Fruit fly (Drosophila melanogaster) whole organism, embryonic: ENCODE results near the gene CG42305.

Experiments used
- Blimp-1 ChIP-seq: fragments of 200-800 bp; sonication (Bioruptor generic); optimal IDR thresholded peaks from 3 replicates; lab custom pipeline; 2018; ENCODE audit warnings: missing biosample characterization, missing genetic modification characterization, mild to moderate bottlenecking, moderate library complexity, missing genetic modification reagents
- CG10543 ChIP-seq: fragments of 200-800 bp; sonication (Bioruptor generic); optimal IDR thresholded peaks from 3 replicates; lab custom pipeline; 2017; ENCODE audit warnings: missing biosample characterization, mild to moderate bottlenecking, missing genetic modification characterization, moderate library complexity
- CG11085 ChIP-seq: fragments of 200-800 bp; sonication (Bioruptor generic); IDR thresholded peaks from 2 replicates; pipeline ENCODE4 v1.3.6; 2022; ENCODE audit warnings: missing biosample characterization, missing genetic modification characterization
- CG12391 ChIP-seq: fragments of 200-800 bp; sonication (Bioruptor generic); optimal IDR thresholded peaks from 3 replicates; lab custom pipeline; 2018; ENCODE audit warnings: missing biosample characterization, mild to moderate bottlenecking, missing genetic modification characterization, moderate library complexity
- CG13287 ChIP-seq: fragments of 200-800 bp; sonication (Bioruptor generic); IDR thresholded peaks from 2 replicates; pipeline ENCODE4 v1.3.6; 2022; ENCODE audit warnings: missing biosample characterization, missing genetic modification characterization; ENCODE audit not compliant: partially characterized antibody
- CG13775 ChIP-seq: fragments of 200-800 bp; sonication (Bioruptor generic); optimal IDR thresholded peaks from 3 replicates; lab custom pipeline; 2017; ENCODE audit warnings: missing biosample characterization, mild to moderate bottlenecking, missing genetic modification characterization
- CG14014 ChIP-seq: fragments of 200-800 bp; sonication (Bioruptor generic); IDR thresholded peaks from 2 replicates; pipeline ENCODE4 v1.3.6; 2022; ENCODE audit warnings: missing biosample characterization, missing genetic modification characterization
- CG15269 ChIP-seq: fragments of 200-800 bp; sonication (Bioruptor generic); optimal IDR thresholded peaks from 2 replicates; lab custom pipeline; 2018; ENCODE audit warnings: missing biosample characterization, mild to moderate bottlenecking, missing genetic modification characterization, moderate library complexity
- CG1529 ChIP-seq: fragments of 200-800 bp; sonication (Bioruptor generic); optimal IDR thresholded peaks from 3 replicates; lab custom pipeline; 2018; ENCODE audit warnings: missing biosample characterization, missing genetic modification characterization
- CG15514 ChIP-seq: fragments of 200-800 bp; sonication (Bioruptor generic); optimal IDR thresholded peaks from 3 replicates; lab custom pipeline; 2017; ENCODE audit warnings: missing biosample characterization, missing genetic modification characterization, mild to moderate bottlenecking, moderate library complexity, missing genetic modification reagents
- CG17328 ChIP-seq: fragments of 200-800 bp; sonication (Bioruptor generic); IDR thresholded peaks from 2 replicates; pipeline ENCODE4 v1.3.6; 2022; ENCODE audit warnings: missing biosample characterization, missing genetic modification characterization
- CG17612 ChIP-seq: fragments of 200-800 bp; sonication (Bioruptor generic); IDR thresholded peaks from 2 replicates; pipeline ENCODE4 v1.3.6; 2022; ENCODE audit warnings: missing biosample characterization, missing genetic modification characterization
- CG42726 ChIP-seq: fragments of 200-800 bp; sonication (Bioruptor generic); IDR thresholded peaks from 2 replicates; pipeline ENCODE4 v1.3.6; 2022; ENCODE audit warnings: missing biosample characterization, missing genetic modification characterization; ENCODE audit not compliant: partially characterized antibody
- CG4707 ChIP-seq: fragments of 200-800 bp; sonication (Bioruptor generic); optimal IDR thresholded peaks from 2 replicates; lab custom pipeline; 2018; ENCODE audit warnings: missing biosample characterization, mild to moderate bottlenecking, missing genetic modification characterization, moderate library complexity
- CG5180 ChIP-seq: fragments of 200-800 bp; sonication (Bioruptor generic); optimal IDR thresholded peaks from 3 replicates; lab custom pipeline; 2017; ENCODE audit warnings: missing biosample characterization, missing genetic modification characterization, mild to moderate bottlenecking, moderate library complexity, missing genetic modification reagents
- CG6654 ChIP-seq: fragments of 200-800 bp; sonication (Bioruptor generic); optimal IDR thresholded peaks from 2 replicates; lab custom pipeline; 2017; ENCODE audit warnings: missing biosample characterization, mild to moderate bottlenecking, missing genetic modification characterization
- CG7786 ChIP-seq: fragments of 200-800 bp; sonication (Bioruptor generic); optimal IDR thresholded peaks from 2 replicates; lab custom pipeline; 2016; ENCODE audit warnings: missing biosample characterization, missing genetic modification characterization
- CG8290 ChIP-seq, 3 experiments: fragments of 200-800 bp; sonication (Bioruptor generic); optimal IDR thresholded peaks; 2 replicates each; lab custom pipeline; 2016 to 2019; ENCODE audit warnings: missing biosample characterization in 3 of 3, missing genetic modification characterization in 3 of 3, mild to moderate bottlenecking in 2 of 3, moderate library complexity in 1 of 3
- D19B ChIP-seq: fragments of 200-800 bp; sonication (Bioruptor generic); optimal IDR thresholded peaks from 2 replicates; lab custom pipeline; 2017; ENCODE audit warnings: missing biosample characterization, mild to moderate bottlenecking, missing genetic modification characterization
- Deaf1 ChIP-seq: fragments of 200-800 bp; optimal IDR thresholded peaks from 3 replicates; lab custom pipeline; 2019; ENCODE audit warnings: missing biosample characterization, mild to moderate bottlenecking, missing genetic modification characterization, moderate library complexity
- Dip3 ChIP-seq: fragments of 200-800 bp; sonication (Bioruptor generic); optimal IDR thresholded peaks from 3 replicates; lab custom pipeline; 2016; ENCODE audit warnings: missing biosample characterization, missing genetic modification characterization
- Dll ChIP-seq: fragments of 200-800 bp; sonication (Bioruptor generic); IDR thresholded peaks from 4 replicates; pipeline ENCODE4 v1.3.6; 2022; ENCODE audit warnings: missing biosample characterization, missing genetic modification characterization; ENCODE audit not compliant: partially characterized antibody
- Fer2 ChIP-seq: fragments of 200-800 bp; sonication (Bioruptor generic); optimal IDR thresholded peaks from 2 replicates; lab custom pipeline; 2018; ENCODE audit warnings: missing biosample characterization, mild to moderate bottlenecking, missing genetic modification characterization, moderate library complexity
- GATAe ChIP-seq: fragments of 200-800 bp; sonication (Bioruptor generic); conservative IDR thresholded peaks from 2 replicates; pipeline ENCODE4 v1.3.6; 2022; ENCODE audit warnings: missing biosample characterization, missing genetic modification characterization
- Hr78 ChIP-seq, 2 experiments: fragments of 200-800 bp in 1 of 2; fragments of >200 bp in 1 of 2; sonication (Bioruptor generic) in 1 of 2; optimal IDR thresholded peaks; 2 replicates each; lab custom pipeline; 2017 to 2019; ENCODE audit warnings: missing biosample characterization in 2 of 2, missing genetic modification characterization in 2 of 2, mild to moderate bottlenecking in 1 of 2, moderate library complexity in 1 of 2
- Jarid2 ChIP-seq: fragments of 200-800 bp; sonication (Bioruptor generic); optimal IDR thresholded peaks from 3 replicates; lab custom pipeline; 2017; ENCODE audit warnings: mild to moderate bottlenecking, missing biosample characterization, missing genetic modification reagents, missing genetic modification characterization
- NC2α ChIP-seq: fragments of 200-800 bp; sonication (Bioruptor generic); optimal IDR thresholded peaks from 2 replicates; lab custom pipeline; 2016; ENCODE audit warnings: missing biosample characterization, missing genetic modification characterization
- NfI ChIP-seq: fragments of 200-800 bp; sonication (Bioruptor generic); optimal IDR thresholded peaks from 3 replicates; lab custom pipeline; 2018; ENCODE audit warnings: missing biosample characterization, mild to moderate bottlenecking, missing genetic modification characterization, moderate library complexity
- Pdp1 ChIP-seq, 2 experiments: fragments of 200-800 bp; sonication (Bioruptor generic); optimal IDR thresholded peaks; 3 replicates each; lab custom pipeline; 2016; ENCODE audit warnings: missing biosample characterization in 2 of 2, missing genetic modification characterization in 2 of 2, mild to moderate bottlenecking in 1 of 2, moderate library complexity in 1 of 2
- Tbp ChIP-seq: fragments of >200 bp; optimal IDR thresholded peaks from 2 replicates; lab custom pipeline; 2018; ENCODE audit warnings: missing biosample characterization, missing genetic modification characterization
- aop ChIP-seq: fragments of 200-800 bp; sonication (Bioruptor generic); IDR thresholded peaks from 2 replicates; pipeline ENCODE4 v1.3.6; 2022; ENCODE audit warnings: missing biosample characterization, missing genetic modification characterization
- ato ChIP-seq: fragments of 200-800 bp; sonication (Bioruptor generic); IDR thresholded peaks from 2 replicates; pipeline ENCODE4 v1.3.6; 2022; ENCODE audit warnings: missing biosample characterization, missing genetic modification characterization; ENCODE audit not compliant: partially characterized antibody
- bbx ChIP-seq: fragments of 200-800 bp; sonication (Bioruptor generic); IDR thresholded peaks from 2 replicates; pipeline ENCODE4 v1.3.6; 2022; ENCODE audit warnings: missing biosample characterization, missing genetic modification characterization; ENCODE audit not compliant: partially characterized antibody
- ci ChIP-seq: fragments of 200-800 bp; sonication (Bioruptor generic); IDR thresholded peaks from 3 replicates; pipeline ENCODE4 v1.3.6; 2022; ENCODE audit warnings: missing biosample characterization, missing genetic modification characterization
- cwo ChIP-seq: fragments of 200-800 bp; sonication (Bioruptor generic); optimal IDR thresholded peaks from 3 replicates; lab custom pipeline; 2017; ENCODE audit warnings: missing biosample characterization, missing genetic modification characterization, mild to moderate bottlenecking, moderate library complexity, missing genetic modification reagents
- danr ChIP-seq: fragments of 200-800 bp; sonication (Bioruptor generic); IDR thresholded peaks from 2 replicates; pipeline ENCODE4 v1.3.6; 2022; ENCODE audit warnings: missing biosample characterization, missing genetic modification characterization
- dmrt99B ChIP-seq: fragments of 200-800 bp; sonication (Bioruptor generic); optimal IDR thresholded peaks from 2 replicates; lab custom pipeline; 2018; ENCODE audit warnings: missing biosample characterization, mild to moderate bottlenecking, missing genetic modification characterization, moderate library complexity
- ewg ChIP-seq: fragments of 200-800 bp; sonication (Bioruptor generic); optimal IDR thresholded peaks from 3 replicates; lab custom pipeline; 2017; ENCODE audit warnings: mild to moderate bottlenecking, missing biosample characterization, missing genetic modification reagents, missing genetic modification characterization
- gsb-n ChIP-seq: fragments of 200-800 bp; sonication (Bioruptor generic); optimal IDR thresholded peaks from 3 replicates; lab custom pipeline; 2018; ENCODE audit warnings: missing biosample characterization, mild to moderate bottlenecking, missing genetic modification characterization
- lbe ChIP-seq: fragments of 200-800 bp; sonication (Bioruptor generic); optimal IDR thresholded peaks from 2 replicates; lab custom pipeline; 2016; ENCODE audit warnings: missing biosample characterization, mild to moderate bottlenecking, missing genetic modification characterization
- lola ChIP-seq, 3 experiments: fragments of >200 bp in 2 of 3; fragments of 200-800 bp in 1 of 3; sonication (Bioruptor generic) in 1 of 3; optimal IDR thresholded peaks; 2 replicates each; lab custom pipeline; 2017 to 2019; ENCODE audit warnings: missing biosample characterization in 3 of 3, missing genetic modification characterization in 3 of 3, mild to moderate bottlenecking in 1 of 3, moderate library complexity in 1 of 3
- mirr ChIP-seq: fragments of 200-800 bp; sonication (Bioruptor generic); optimal IDR thresholded peaks from 3 replicates; lab custom pipeline; 2018; ENCODE audit warnings: missing biosample characterization, mild to moderate bottlenecking, missing genetic modification characterization
- mld ChIP-seq: fragments of 200-800 bp; sonication (Bioruptor generic); IDR thresholded peaks from 3 replicates; pipeline ENCODE4 v1.3.6; 2022; ENCODE audit warnings: missing biosample characterization, missing genetic modification characterization; ENCODE audit not compliant: partially characterized antibody
- nom ChIP-seq: fragments of 200-800 bp; sonication (Bioruptor generic); optimal IDR thresholded peaks from 2 replicates; lab custom pipeline; 2017; ENCODE audit warnings: missing biosample characterization, missing genetic modification characterization, mild to moderate bottlenecking, moderate library complexity, missing genetic modification reagents
- rib ChIP-seq: fragments of 200-800 bp; sonication (Bioruptor generic); IDR thresholded peaks from 2 replicates; pipeline ENCODE4 v1.3.6; 2022; ENCODE audit warnings: missing biosample characterization, missing genetic modification characterization
- seq ChIP-seq: fragments of 200-800 bp; sonication (Bioruptor generic); IDR thresholded peaks from 2 replicates; pipeline ENCODE4 v1.3.6; 2022; ENCODE audit warnings: missing biosample characterization, missing genetic modification characterization
- trem ChIP-seq: fragments of 200-800 bp; optimal IDR thresholded peaks from 3 replicates; lab custom pipeline; 2019; ENCODE audit warnings: missing biosample characterization, mild to moderate bottlenecking, missing genetic modification characterization, moderate library complexity

The CG42305 gene

dm6 chr2L:18823243-18823803, 10.9 kb downstream of the CG42305 start, which contains the start of gene Ugt36D1 (continued):
- TF ChIP-seq CG15269 (tag; lab: Kevin White, UChicago): peak; percentile 18
- no peak for TF ChIP-seq CG17612 (GFP tag; lab: Robert Waterston, UW)
- TF ChIP-seq aop (GFP tag; lab: Robert Waterston, UW): peak; percentile 67; the same call in 1 of the 2 replicates
- TF ChIP-seq Dip3: no peak
- TF ChIP-seq D19B: no peak
- no peak for TF ChIP-seq Tbp (GFP tag; lab: Kevin White, UChicago)
- peak; percentile 57 for TF ChIP-seq cwo (GFP tag; lab: Kevin White, UChicago)
- peak; percentile 13 for TF ChIP-seq ewg (GFP tag; lab: Kevin White, UChicago)
- no peak for TF ChIP-seq dmrt99B (tag; lab: Kevin White, UChicago)
- TF ChIP-seq CG4707 (GFP tag; lab: Kevin White, UChicago): no peak
- no peak for TF ChIP-seq seq (GFP tag; lab: Robert Waterston, UW)
- TF ChIP-seq CG14014: 0 out of 2 replicates have a peak, but pooled peaks have one; percentile 23
- peak; percentile 66 for TF ChIP-seq CG42726
- TF ChIP-seq Hr78 (GFP tag; optimal IDR thresholded peaks at IDR 0.05; lab: Kevin White, UChicago): no peak
- peak; percentile 72 for TF ChIP-seq Blimp-1
- TF ChIP-seq Jarid2 (GFP tag; lab: Kevin White, UChicago): peak; percentile 83
- TF ChIP-seq Dll (GFP tag; lab: Robert Waterston, UW): no peak
- peak; percentile 15 for TF ChIP-seq nom
- no peak for TF ChIP-seq Fer2
- TF ChIP-seq CG11085: no peak
- TF ChIP-seq CG15514 (GFP tag; lab: Kevin White, UChicago): peak; percentile 52
- peak; percentile 50 for TF ChIP-seq lbe (GFP tag; lab: Kevin White, UChicago)
- TF ChIP-seq CG8290 (GFP tag; optimal IDR thresholded peaks at IDR 0.05; lab: Kevin White, UChicago): no peak
- peak in 1 of 2 experiments; percentile 47 for TF ChIP-seq CG8290 (tag; optimal IDR thresholded peaks at IDR 0.05; lab: Kevin White, UChicago)
- TF ChIP-seq CG1529: no peak
- TF ChIP-seq Deaf1 (tag; lab: Kevin White, UChicago): peak; percentile 98
- TF ChIP-seq ato (GFP tag; lab: Robert Waterston, UW): no peak
- no peak for TF ChIP-seq danr (GFP tag; lab: Robert Waterston, UW)
- TF ChIP-seq GATAe (GFP tag; lab: Robert Waterston, UW): no peak
- no peak for TF ChIP-seq NC2α (GFP tag; lab: Kevin White, UChicago)
- TF ChIP-seq bbx (GFP tag; lab: Robert Waterston, UW): no peak
- TF ChIP-seq CG13287 (GFP tag; lab: Robert Waterston, UW): peak; percentile 43; the same call in 1 of the 2 replicates
- TF ChIP-seq CG10543 (GFP tag; lab: Kevin White, UChicago): peak; percentile 17
- no peak for TF ChIP-seq lola (GFP tag; optimal IDR thresholded peaks at IDR 0.05; lab: Kevin White, UChicago)
- TF ChIP-seq mirr (GFP tag; lab: Kevin White, UChicago): peak; percentile 9
- TF ChIP-seq rib (GFP tag; lab: Robert Waterston, UW): 0 out of 2 replicates have a peak, but pooled peaks have one; percentile 26
- TF ChIP-seq CG6654: no peak
- no peak for TF ChIP-seq trem (tag; lab: Kevin White, UChicago)
- no peak for TF ChIP-seq CG5180 (GFP tag; lab: Kevin White, UChicago)
- TF ChIP-seq CG13775 (GFP tag; lab: Kevin White, UChicago): no peak
- no peak for TF ChIP-seq CG12391
- peak; percentile 74; the same call in 2 of the 3 replicates for TF ChIP-seq ci (GFP tag; lab: Robert Waterston, UW)
- no peak for TF ChIP-seq CG17328
- TF ChIP-seq Pdp1 (GFP tag; optimal IDR thresholded peaks at IDR 0.05; lab: Kevin White, UChicago): peak in 1 of 2 experiments; percentile 80
- TF ChIP-seq mld (GFP tag; lab: Robert Waterston, UW): 0 out of 3 replicates have a peak, but pooled peaks have one; percentile 48
- peak; percentile 39 for TF ChIP-seq NfI (GFP tag; lab: Kevin White, UChicago)
- no peak for TF ChIP-seq gsb-n
- TF ChIP-seq CG7786: no peak
